Fruit fly (Drosophila melanogaster) whole organism, prepupa: Measurements from ENCODE around the gene smg.

Experiments
- Blimp-1 ChIP-seq: fragments of 200-800 bp; sonication (Bioruptor generic); optimal IDR thresholded peaks from 3 replicates; lab custom pipeline; 2017; ENCODE audit warnings: missing biosample characterization, missing genetic modification characterization, mild to moderate bottlenecking, moderate library complexity, missing genetic modification reagents
- CG10631 ChIP-seq: fragments of 200-800 bp; sonication (Bioruptor generic); optimal IDR thresholded peaks from 2 replicates; lab custom pipeline; 2016; ENCODE audit warnings: missing biosample characterization, missing genetic modification characterization
- CG11762 ChIP-seq: fragments of 200-800 bp; sonication (Bioruptor generic); optimal IDR thresholded peaks from 3 replicates; lab custom pipeline; 2016; ENCODE audit warnings: missing biosample characterization, missing genetic modification characterization; ENCODE audit not compliant: insufficient read depth
- CG11902 ChIP-seq: fragments of 200-800 bp; sonication (Bioruptor generic); optimal IDR thresholded peaks from 3 replicates; lab custom pipeline; 2016; ENCODE audit warnings: missing biosample characterization, missing genetic modification characterization
- CG15336 ChIP-seq: fragments of 200-800 bp; sonication (Bioruptor generic); IDR thresholded peaks from 2 replicates; pipeline ENCODE4 v1.3.6; 2022; ENCODE audit warnings: missing biosample characterization, missing genetic modification characterization
- CG1621 ChIP-seq: fragments of 200-800 bp; sonication (Bioruptor generic); optimal IDR thresholded peaks from 3 replicates; lab custom pipeline; 2018; ENCODE audit warnings: missing biosample characterization, mild to moderate bottlenecking, missing genetic modification characterization
- CG16779 ChIP-seq: fragments of 200-800 bp; sonication (Bioruptor generic); optimal IDR thresholded peaks from 3 replicates; lab custom pipeline; 2017; ENCODE audit warnings: missing biosample characterization, mild to moderate bottlenecking, missing genetic modification characterization
- CG3032 ChIP-seq: fragments of 200-800 bp; optimal IDR thresholded peaks from 2 replicates; lab custom pipeline; 2019; ENCODE audit warnings: missing biosample characterization, mild to moderate bottlenecking, missing genetic modification characterization, moderate library complexity
- CG31627 ChIP-seq: fragments of 200-800 bp; sonication (Bioruptor generic); optimal IDR thresholded peaks from 3 replicates; lab custom pipeline; 2016; ENCODE audit warnings: missing biosample characterization, missing genetic modification characterization
- CG32006 ChIP-seq: fragments of 200-800 bp; sonication (Bioruptor generic); optimal IDR thresholded peaks from 3 replicates; lab custom pipeline; 2017; ENCODE audit warnings: missing biosample characterization, mild to moderate bottlenecking, missing genetic modification characterization
- CG34406 ChIP-seq: fragments of 200-800 bp; sonication (Bioruptor generic); optimal IDR thresholded peaks from 3 replicates; lab custom pipeline; 2016; ENCODE audit warnings: missing biosample characterization, missing genetic modification characterization
- CG3919 ChIP-seq: fragments of 200-800 bp; sonication (Bioruptor generic); optimal IDR thresholded peaks from 3 replicates; lab custom pipeline; 2016; ENCODE audit warnings: missing biosample characterization, missing genetic modification characterization
- CG6163 ChIP-seq: fragments of 200-800 bp; sonication (Bioruptor generic); IDR thresholded peaks from 3 replicates; pipeline ENCODE4 v1.3.6; 2022; ENCODE audit warnings: missing biosample characterization, missing genetic modification characterization
- CG6808 ChIP-seq: fragments of 200-800 bp; sonication (Bioruptor generic); optimal IDR thresholded peaks from 3 replicates; lab custom pipeline; 2017; ENCODE audit warnings: missing biosample characterization, missing genetic modification characterization, mild to moderate bottlenecking, moderate library complexity, missing genetic modification reagents
- CG6854 ChIP-seq: fragments of 200-800 bp; sonication (Bioruptor generic); optimal IDR thresholded peaks from 2 replicates; lab custom pipeline; 2017; ENCODE audit warnings: missing biosample characterization, mild to moderate bottlenecking, missing genetic modification characterization
- CG7368 ChIP-seq: fragments of 200-800 bp; sonication (Bioruptor generic); optimal IDR thresholded peaks from 3 replicates; lab custom pipeline; 2016; ENCODE audit warnings: missing biosample characterization, missing genetic modification characterization
- CG8319 ChIP-seq: fragments of 200-800 bp; sonication (Bioruptor generic); optimal IDR thresholded peaks from 3 replicates; lab custom pipeline; 2016; ENCODE audit warnings: missing biosample characterization, missing genetic modification characterization
- CG8632 ChIP-seq: fragments of 200-800 bp; sonication (Bioruptor generic); optimal IDR thresholded peaks from 3 replicates; lab custom pipeline; 2016; ENCODE audit warnings: missing biosample characterization, missing genetic modification characterization
- Eip78C ChIP-seq: fragments of 200-800 bp; sonication (Bioruptor generic); peaks from one replicate; lab custom pipeline; 2016; ENCODE audit warnings: missing biosample characterization, missing genetic modification characterization
- Ets96B ChIP-seq: fragments of 200-800 bp; optimal IDR thresholded peaks from 2 replicates; lab custom pipeline; 2019; ENCODE audit warnings: missing biosample characterization, mild to moderate bottlenecking, missing genetic modification characterization, moderate library complexity
- Gug ChIP-seq: fragments of 200-800 bp; sonication (Bioruptor generic); IDR thresholded peaks from 2 replicates; pipeline ENCODE4 v1.3.6; 2022; ENCODE audit warnings: missing biosample characterization, missing genetic modification characterization
- Hr39 ChIP-seq: fragments of 200-800 bp; sonication (Bioruptor generic); optimal IDR thresholded peaks from 2 replicates; lab custom pipeline; 2016; ENCODE audit warnings: missing biosample characterization, missing genetic modification characterization
- Met ChIP-seq: fragments of 200-800 bp; sonication (Bioruptor generic); optimal IDR thresholded peaks from 3 replicates; lab custom pipeline; 2016; ENCODE audit warnings: missing biosample characterization, missing genetic modification characterization
- OdsH ChIP-seq: fragments of 200-800 bp; sonication (Bioruptor generic); optimal IDR thresholded peaks from 3 replicates; lab custom pipeline; 2016; ENCODE audit warnings: missing biosample characterization, missing genetic modification characterization
- Smox ChIP-seq: fragments of 200-800 bp; sonication (Bioruptor generic); optimal IDR thresholded peaks from 3 replicates; lab custom pipeline; 2016; ENCODE audit warnings: missing biosample characterization, missing genetic modification characterization
- Sox102F ChIP-seq: fragments of 200-800 bp; sonication (Bioruptor generic); optimal IDR thresholded peaks from 2 replicates; lab custom pipeline; 2016; ENCODE audit warnings: missing biosample characterization, mild to moderate bottlenecking, missing genetic modification characterization
- Sox14 ChIP-seq: fragments of 200-800 bp; sonication (Bioruptor generic); optimal IDR thresholded peaks from 3 replicates; lab custom pipeline; 2016; ENCODE audit warnings: missing biosample characterization, missing genetic modification characterization
- Sox15 ChIP-seq: fragments of 200-800 bp; sonication (Bioruptor generic); optimal IDR thresholded peaks from 3 replicates; lab custom pipeline; 2016; ENCODE audit warnings: missing biosample characterization, missing genetic modification characterization
- achi ChIP-seq: fragments of 200-800 bp; sonication (Bioruptor generic); optimal IDR thresholded peaks from 3 replicates; lab custom pipeline; 2016; ENCODE audit warnings: missing biosample characterization, missing genetic modification characterization
- cyc ChIP-seq: fragments of 200-800 bp; sonication (Bioruptor generic); optimal IDR thresholded peaks from 3 replicates; lab custom pipeline; 2016; ENCODE audit warnings: missing biosample characterization, missing genetic modification characterization
- dsx ChIP-seq: fragments of 200-800 bp; optimal IDR thresholded peaks from 3 replicates; lab custom pipeline; 2019; ENCODE audit warnings: missing biosample characterization, mild to moderate bottlenecking, missing genetic modification characterization, moderate library complexity; ENCODE audit not compliant: poor library complexity, severe bottlenecking
- eg ChIP-seq: fragments of 200-800 bp; sonication (Bioruptor generic); IDR thresholded peaks from 3 replicates; pipeline ENCODE4 v1.3.6; 2022; ENCODE audit warnings: missing biosample characterization, missing genetic modification characterization
- esn ChIP-seq: fragments of 200-800 bp; sonication (Bioruptor generic); optimal IDR thresholded peaks from 2 replicates; lab custom pipeline; 2016; ENCODE audit warnings: missing biosample characterization, mild to moderate bottlenecking, missing genetic modification characterization, moderate library complexity
- fd59A ChIP-seq: fragments of 200-800 bp; sonication (Bioruptor generic); optimal IDR thresholded peaks from 2 replicates; lab custom pipeline; 2017; ENCODE audit warnings: missing biosample characterization, mild to moderate bottlenecking, missing genetic modification characterization, missing genetic modification reagents
- fd85E ChIP-seq: fragments of 200-800 bp; sonication (Bioruptor generic); optimal IDR thresholded peaks from 3 replicates; lab custom pipeline; 2016; ENCODE audit warnings: missing biosample characterization, missing genetic modification characterization
- fkh ChIP-seq: fragments of 200-800 bp; sonication (Bioruptor generic); optimal IDR thresholded peaks from 3 replicates; lab custom pipeline; 2017; ENCODE audit warnings: missing biosample characterization, mild to moderate bottlenecking, missing genetic modification characterization, moderate library complexity
- lz ChIP-seq: fragments of 200-800 bp; sonication (Bioruptor generic); optimal IDR thresholded peaks from 3 replicates; lab custom pipeline; 2016; ENCODE audit warnings: missing biosample characterization, missing genetic modification characterization
- net ChIP-seq: fragments of 200-800 bp; sonication (Bioruptor generic); optimal IDR thresholded peaks from 3 replicates; lab custom pipeline; 2016; ENCODE audit warnings: missing biosample characterization, missing genetic modification characterization
- pdm3 ChIP-seq: fragments of 200-800 bp; sonication (Bioruptor generic); optimal IDR thresholded peaks from 3 replicates; lab custom pipeline; 2016; ENCODE audit warnings: missing biosample characterization, missing genetic modification characterization
- salr ChIP-seq, 2 experiments: fragments of 200-800 bp; sonication (Bioruptor generic); optimal IDR thresholded peaks; 3 replicates each; lab custom pipeline; 2016 to 2018; ENCODE audit warnings: missing biosample characterization in 2 of 2, missing genetic modification characterization in 2 of 2, mild to moderate bottlenecking in 1 of 2
- spab ChIP-seq: fragments of 200-800 bp; sonication (Bioruptor generic); optimal IDR thresholded peaks from 2 replicates; lab custom pipeline; 2017; ENCODE audit warnings: missing biosample characterization, mild to moderate bottlenecking, missing genetic modification characterization, missing genetic modification reagents
- ss ChIP-seq, 2 experiments: fragments of 200-800 bp; sonication (Bioruptor generic); optimal IDR thresholded peaks; 2 replicates in 1 of 2; 3 replicates in 1 of 2; lab custom pipeline; 2017 to 2018; ENCODE audit warnings: mild to moderate bottlenecking in 2 of 2, missing biosample characterization in 2 of 2, missing genetic modification characterization in 2 of 2, moderate library complexity in 1 of 2
- svp ChIP-seq: fragments of 200-800 bp; sonication (Bioruptor generic); peaks from one replicate; lab custom pipeline; 2016; ENCODE audit warnings: missing biosample characterization, missing genetic modification characterization
- topi ChIP-seq: fragments of 200-800 bp; sonication (Bioruptor generic); optimal IDR thresholded peaks from 3 replicates; lab custom pipeline; 2016; ENCODE audit warnings: missing biosample characterization, missing genetic modification characterization
- vri ChIP-seq: fragments of 200-800 bp; sonication (Bioruptor generic); optimal IDR thresholded peaks from 3 replicates; lab custom pipeline; 2016; ENCODE audit warnings: missing biosample characterization, mild to moderate bottlenecking, missing genetic modification characterization

The smg gene

DNA sequence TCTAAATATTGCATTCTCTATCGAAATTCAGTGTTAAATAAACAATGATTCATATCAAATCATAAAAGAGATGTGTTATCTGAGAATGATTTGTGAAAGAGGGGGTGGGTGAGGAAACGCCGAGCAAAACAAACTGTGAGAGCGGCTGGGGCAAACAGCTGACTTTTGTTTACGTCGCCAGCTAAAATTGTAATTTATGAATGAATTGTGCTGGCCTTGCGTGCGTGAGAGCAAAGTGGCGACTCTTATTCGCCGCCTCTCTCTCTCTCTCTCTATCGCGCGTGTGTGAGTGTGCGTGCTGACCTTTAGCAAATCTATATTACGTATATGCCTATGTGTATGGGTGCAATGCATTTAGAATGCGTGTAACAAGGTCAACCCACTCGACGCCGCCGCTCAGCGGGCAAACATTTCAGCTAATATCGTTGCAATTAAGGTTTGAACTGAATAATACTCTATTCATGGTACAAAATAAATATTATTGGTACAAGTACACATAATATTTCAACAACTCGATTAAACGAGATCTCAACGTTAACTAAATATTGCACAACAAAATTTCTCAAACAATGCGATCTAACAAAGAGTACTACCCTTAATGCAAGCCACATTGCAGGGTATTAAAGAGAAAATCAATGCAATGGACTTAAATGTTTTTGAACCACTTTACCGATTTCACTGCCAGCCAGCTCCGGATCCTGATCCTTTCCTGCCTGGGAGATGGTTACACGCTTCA is 18.9 kb downstream of the smg start (continued):
- TF ChIP-seq CG34406 (GFP tag; lab: Kevin White, UChicago) (peak; percentile 29), CG1621 (no peak), lz (peak; percentile 28), Met (GFP tag; lab: Kevin White, UChicago) (no peak), ss (GFP tag; optimal IDR thresholded peaks at IDR 0.05; lab: Kevin White, UChicago) (peak in 1 of 2 experiments; percentile 85), Sox15 (GFP tag; lab: Kevin White, UChicago) (no peak), fkh (GFP tag; lab: Kevin White, UChicago) (peak; percentile 67), CG31627 (GFP tag; lab: Kevin White, UChicago) (peak; percentile 62), Ets96B (tag; lab: Kevin White, UChicago) (no peak), vri (GFP tag; lab: Kevin White, UChicago) (no peak), CG8319 (GFP tag; lab: Kevin White, UChicago) (no peak), CG32006 (GFP tag; lab: Kevin White, UChicago) (peak; percentile 66), CG7368 (no peak), dsx (no peak), Sox14 (peak; percentile 40), Blimp-1 (GFP tag; lab: Kevin White, UChicago) (no peak), CG10631 (peak; percentile 28), spab (no peak), achi (GFP tag; lab: Kevin White, UChicago) (peak; percentile 22), CG6808 (no peak), eg (peak; percentile 82), fd85E (GFP tag; lab: Kevin White, UChicago) (no peak), Smox (GFP tag; lab: Kevin White, UChicago) (no peak), svp (GFP tag; lab: Kevin White, UChicago) (peak; percentile 81), salr (GFP tag; optimal IDR thresholded peaks at IDR 0.05; lab: Kevin White, UChicago) (no peak), CG3919 (GFP tag; lab: Kevin White, UChicago) (no peak), CG6163 (GFP tag; lab: Robert Waterston, UW) (peak; percentile 60; the same call in 2 of the 3 replicates), CG8632 (peak; percentile 6), Gug (GFP tag; lab: Robert Waterston, UW) (peak; percentile 54; the same call in 1 of the 2 replicates), CG11762 (GFP tag; lab: Kevin White, UChicago) (no peak), CG16779 (no peak), CG3032 (tag; lab: Kevin White, UChicago) (no peak), OdsH (GFP tag; lab: Kevin White, UChicago) (peak; percentile 61), cyc (peak; percentile 35), Eip78C (GFP tag; lab: Kevin White, UChicago) (peak; percentile 60)

DNA sequence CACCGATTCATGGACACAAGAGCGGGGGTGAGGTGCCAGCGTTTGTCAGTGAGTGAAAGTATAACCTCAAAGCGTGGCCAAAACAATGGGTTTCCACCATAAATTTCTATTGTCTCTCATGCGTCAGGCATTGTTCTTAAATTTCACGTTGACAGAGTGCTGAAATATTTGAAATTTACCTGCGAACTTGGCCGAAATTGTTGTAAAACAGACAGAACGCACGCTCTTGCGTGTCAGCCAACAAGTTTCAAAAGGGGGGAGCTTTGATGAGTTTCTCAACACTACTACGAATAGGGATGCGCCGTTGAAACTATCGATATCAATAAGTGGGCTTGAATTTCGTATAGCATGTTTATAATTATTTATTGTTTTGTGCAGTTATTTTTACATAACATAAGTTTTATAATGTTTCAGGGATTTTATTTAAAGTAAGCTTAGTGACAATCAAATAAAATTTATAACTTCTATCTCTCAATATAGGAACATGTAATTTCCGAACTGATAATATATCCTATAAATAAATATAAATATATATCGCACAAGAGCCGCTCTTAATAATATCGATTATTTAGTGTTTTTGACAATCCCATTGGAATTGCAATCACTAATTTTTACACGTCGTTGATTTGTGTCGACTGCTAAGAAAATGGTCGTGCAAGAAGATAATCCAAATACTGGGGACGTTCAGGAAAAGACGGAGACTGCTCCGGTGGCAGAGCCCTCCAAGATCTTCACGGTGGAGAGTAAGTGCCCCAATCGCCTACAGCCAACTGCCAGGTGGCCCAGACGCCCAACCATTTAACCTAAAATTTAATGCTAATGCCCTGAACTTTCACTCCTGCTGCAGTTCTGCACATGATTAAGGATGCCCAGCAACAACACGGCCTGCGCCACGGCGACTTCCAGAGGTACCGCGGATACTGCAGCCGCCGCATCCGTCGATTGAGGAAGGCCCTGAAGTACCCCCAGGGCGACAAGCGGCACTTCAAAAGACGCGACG is 23.0 kb downstream of the smg start, which contains the start of the genes pix and Srp68:
pix (minus strand) TSS at position 288 of the 1,000 bp plus-strand sequence.
Srp68 (plus strand) TSS at position 569 of the 1,000 bp plus-strand sequence.
- TF ChIP-seq CG6808 (no peak), fd59A (GFP tag; lab: Kevin White, UChicago) (peak; percentile 23), CG34406 (GFP tag; lab: Kevin White, UChicago) (peak; percentile 5), CG11902 (GFP tag; lab: Kevin White, UChicago) (peak; percentile 48), CG10631 (peak; percentile 47), CG31627 (GFP tag; lab: Kevin White, UChicago) (peak; percentile 70), Gug (GFP tag; lab: Robert Waterston, UW) (0 out of 2 replicates have a peak, but pooled peaks have one; percentile 21), CG15336 (GFP tag; lab: Robert Waterston, UW) (0 out of 2 replicates have a peak, but pooled peaks have one; percentile 7), Sox14 (peak; percentile 66), svp (GFP tag; lab: Kevin White, UChicago) (peak; percentile 90), CG6163 (GFP tag; lab: Robert Waterston, UW) (no peak), Blimp-1 (GFP tag; lab: Kevin White, UChicago) (peak; percentile 84), Hr39 (GFP tag; lab: Kevin White, UChicago) (peak; percentile 15), esn (GFP tag; lab: Kevin White, UChicago) (peak; percentile 83), cyc (peak; percentile 53), net (GFP tag; lab: Kevin White, UChicago) (peak; percentile 12), achi (GFP tag; lab: Kevin White, UChicago) (peak; percentile 66), fkh (GFP tag; lab: Kevin White, UChicago) (no peak), spab (no peak), topi (GFP tag; lab: Kevin White, UChicago) (peak; percentile 11), pdm3 (no peak), CG6854 (GFP tag; lab: Kevin White, UChicago) (peak; percentile 18), ss (GFP tag; optimal IDR thresholded peaks at IDR 0.05; lab: Kevin White, UChicago) (peak in 1 of 2 experiments; percentile 17), Sox102F (GFP tag; lab: Kevin White, UChicago) (no peak)
